Fruit fly (Drosophila melanogaster): ENCODE results near the gene TfIIFalpha.

The TfIIFalpha gene

dm6 chr3R:6351696-6352378 is 28.4 kb upstream of the TfIIFalpha start:
- TF ChIP-seq CG33017 (tag; optimal IDR thresholded peaks at IDR 0.05) (peak; percentile 9), CG7101 (tag; optimal IDR thresholded peaks at IDR 0.05) (peak; percentile 12), bab1 (GFP tag; optimal IDR thresholded peaks at IDR 0.05) (no peak), ovo (GFP tag; optimal IDR thresholded peaks at IDR 0.05) (peak; percentile 38), cic (GFP tag; optimal IDR thresholded peaks at IDR 0.05) (no peak), cnc (optimal IDR thresholded peaks at IDR 0.05) (no peak), Crg-1 (GFP tag; optimal IDR thresholded peaks at IDR 0.05) (no peak)

- TF ChIP-seq Crg-1 (GFP tag; optimal IDR thresholded peaks at IDR 0.05) (no peak), CG7101 (tag; optimal IDR thresholded peaks at IDR 0.05) (no peak), CG12768 (GFP tag; optimal IDR thresholded peaks at IDR 0.05) (no peak), tj (GFP tag; optimal IDR thresholded peaks at IDR 0.05) (no peak), cnc (optimal IDR thresholded peaks at IDR 0.05) (no peak), CG5204 (GFP tag; optimal IDR thresholded peaks at IDR 0.05) (no peak), CG33017 (tag; optimal IDR thresholded peaks at IDR 0.05) (no peak), CG7045 (GFP tag; optimal IDR thresholded peaks at IDR 0.05) (no peak), CG14711 (tag; optimal IDR thresholded peaks at IDR 0.05) (no peak), kay (GFP tag; ENCODE audit: borderline replicate concordance) (no peak)
Observed at dm6 chr3R:6352436-6352835, 27.8 kb upstream of the TfIIFalpha start.

dm6 chr3R:6352893-6353623 is 27.2 kb upstream of the TfIIFalpha start:
- TF ChIP-seq Clk (GFP tag; optimal IDR thresholded peaks at IDR 0.05) (no peak), Crg-1 (GFP tag; optimal IDR thresholded peaks at IDR 0.05) (no peak), kay (GFP tag; ENCODE audit: borderline replicate concordance) (peak; percentile 84), CG12768 (GFP tag; optimal IDR thresholded peaks at IDR 0.05) (no peak), cnc (optimal IDR thresholded peaks at IDR 0.05) (no peak), CG11617 (GFP tag; optimal IDR thresholded peaks at IDR 0.05) (no peak), toe (GFP tag; optimal IDR thresholded peaks at IDR 0.05) (no peak), CG5204 (GFP tag; optimal IDR thresholded peaks at IDR 0.05) (peak; percentile 35), CG1620 (GFP tag; optimal IDR thresholded peaks at IDR 0.05) (no peak), pad (GFP tag; optimal IDR thresholded peaks at IDR 0.05) (peak; percentile 11), ovo (GFP tag; optimal IDR thresholded peaks at IDR 0.05) (peak; percentile 26)

- TF ChIP-seq ovo (GFP tag; optimal IDR thresholded peaks at IDR 0.05) (peak; percentile 6), Mnt (GFP tag; optimal IDR thresholded peaks at IDR 0.05) (peak; percentile 30), CG33017 (tag; optimal IDR thresholded peaks at IDR 0.05) (peak; percentile 57), Crg-1 (GFP tag; optimal IDR thresholded peaks at IDR 0.05) (peak; percentile 22), CG1620 (GFP tag; optimal IDR thresholded peaks at IDR 0.05) (peak; percentile 26), cic (GFP tag; optimal IDR thresholded peaks at IDR 0.05) (peak; percentile 19), Hr96 (GFP tag; optimal IDR thresholded peaks at IDR 0.05) (peak; percentile 61), CG14711 (tag; optimal IDR thresholded peaks at IDR 0.05) (peak; percentile 53), CG7101 (tag; optimal IDR thresholded peaks at IDR 0.05) (peak; percentile 69), CG5204 (GFP tag; optimal IDR thresholded peaks at IDR 0.05) (peak; percentile 78), tj (GFP tag; optimal IDR thresholded peaks at IDR 0.05) (peak; percentile 55), CG7045 (GFP tag; optimal IDR thresholded peaks at IDR 0.05) (peak; percentile 70), Clk (GFP tag; optimal IDR thresholded peaks at IDR 0.05) (peak; percentile 16), kay (GFP tag; ENCODE audit: borderline replicate concordance) (peak; percentile 61), cnc (optimal IDR thresholded peaks at IDR 0.05) (no peak), CG11617 (GFP tag; optimal IDR thresholded peaks at IDR 0.05) (peak; percentile 72), CG12768 (GFP tag; optimal IDR thresholded peaks at IDR 0.05) (peak; percentile 67), toe (GFP tag; optimal IDR thresholded peaks at IDR 0.05) (peak; percentile 31), bab1 (GFP tag; optimal IDR thresholded peaks at IDR 0.05) (no peak), pad (GFP tag; optimal IDR thresholded peaks at IDR 0.05) (peak; percentile 60)
Observed at dm6 chr3R:6353624-6354352, 26.5 kb upstream of the TfIIFalpha start.

- peak; percentile 45 for TF ChIP-seq kay (GFP tag; ENCODE audit: borderline replicate concordance)
- no peak for TF ChIP-seq cic (GFP tag; optimal IDR thresholded peaks at IDR 0.05)
- no peak for TF ChIP-seq CG11617 (GFP tag; optimal IDR thresholded peaks at IDR 0.05)
Observed at dm6 chr3R:6354408-6354807, 25.9 kb upstream of the TfIIFalpha start.

DNA sequence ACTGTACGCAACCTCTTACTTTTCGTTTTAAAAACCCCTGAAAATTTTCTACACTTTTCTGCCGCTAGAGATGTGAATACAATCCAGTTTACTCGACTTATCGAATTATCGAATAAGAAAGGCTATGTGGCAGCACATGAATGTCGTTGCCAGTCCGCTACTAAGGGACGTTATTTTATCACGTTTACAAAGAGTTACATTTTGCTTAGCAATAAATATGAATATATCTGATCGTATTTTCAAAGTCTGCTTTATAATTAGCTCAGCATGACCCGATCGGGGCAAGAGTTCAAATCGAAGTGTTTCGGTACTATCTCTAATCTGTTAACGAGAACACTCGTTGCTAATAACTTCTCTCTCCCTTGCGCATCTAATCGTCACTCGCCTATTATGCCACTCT is 12.2 kb upstream of the TfIIFalpha start, which contains the start of gene CG42724:
Gene CG42724 (minus strand): TSS at position 189 of the 400 bp plus-strand sequence.
- TF ChIP-seq pad (GFP tag; optimal IDR thresholded peaks at IDR 0.05): no peak
- peak; percentile 16 for TF ChIP-seq CG12768 (GFP tag; optimal IDR thresholded peaks at IDR 0.05)
- TF ChIP-seq cnc (optimal IDR thresholded peaks at IDR 0.05): no peak
- TF ChIP-seq CG5204 (GFP tag; optimal IDR thresholded peaks at IDR 0.05): no peak
- TF ChIP-seq bab1 (GFP tag; optimal IDR thresholded peaks at IDR 0.05): no peak
- TF ChIP-seq CG1620 (GFP tag; optimal IDR thresholded peaks at IDR 0.05): no peak
- peak; percentile 5 for TF ChIP-seq CG11617 (GFP tag; optimal IDR thresholded peaks at IDR 0.05)
- no peak for TF ChIP-seq ovo (GFP tag; optimal IDR thresholded peaks at IDR 0.05)
- no peak for TF ChIP-seq kay (GFP tag; ENCODE audit: borderline replicate concordance)
- no peak for TF ChIP-seq Crg-1 (GFP tag; optimal IDR thresholded peaks at IDR 0.05)
- TF ChIP-seq CG7101 (tag; optimal IDR thresholded peaks at IDR 0.05): no peak
- TF ChIP-seq CG7045 (GFP tag; optimal IDR thresholded peaks at IDR 0.05): no peak
- TF ChIP-seq cic (GFP tag; optimal IDR thresholded peaks at IDR 0.05): no peak
- TF ChIP-seq Mnt (GFP tag; optimal IDR thresholded peaks at IDR 0.05): peak; percentile 10
- TF ChIP-seq Hr96 (GFP tag; optimal IDR thresholded peaks at IDR 0.05): no peak
- no peak for TF ChIP-seq Clk (GFP tag; optimal IDR thresholded peaks at IDR 0.05)
- TF ChIP-seq CG14711 (tag; optimal IDR thresholded peaks at IDR 0.05): no peak
- peak; percentile 67 for TF ChIP-seq toe (GFP tag; optimal IDR thresholded peaks at IDR 0.05)
- TF ChIP-seq CG33017 (tag; optimal IDR thresholded peaks at IDR 0.05): no peak
- TF ChIP-seq tj (GFP tag; optimal IDR thresholded peaks at IDR 0.05): no peak
